Worm (Caenorhabditis elegans): ENCODE measurements around the gene apt-9.

Gene apt-9

ce11 chrX:11068334-11068733 is at the start of gene apt-9:
Gene apt-9 (plus strand): TSS chrX:11068527.
- no peak for TF ChIP-seq unc-62 (GFP tag; optimal IDR thresholded peaks at IDR 0.05)

DNA sequence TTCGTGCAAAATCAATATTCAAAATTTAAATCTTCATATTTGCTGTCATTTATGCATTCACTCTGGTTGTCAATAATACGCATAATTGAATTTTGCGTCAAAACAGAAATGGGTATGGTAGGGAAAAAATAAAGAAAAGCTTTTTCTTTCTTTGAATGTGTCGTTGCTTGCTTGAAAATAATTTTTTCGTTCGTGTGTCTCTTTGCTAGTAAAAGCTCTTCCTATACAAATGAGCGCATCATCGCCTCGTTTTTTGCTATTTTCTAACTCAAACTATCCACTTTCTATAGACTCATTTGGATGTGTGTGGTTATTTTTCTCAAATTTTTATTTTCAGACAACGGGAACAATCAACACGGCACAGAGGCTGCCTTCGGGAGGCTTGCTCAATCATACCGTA is 39.7 kb upstream of the apt-9 start, which contains the start of gene ldb-1:
Gene ldb-1, plus strand, starts transcription at position 301 of the 400 bp plus-strand sequence.
- no peak for TF ChIP-seq unc-62 (GFP tag; optimal IDR thresholded peaks at IDR 0.05)

- TF ChIP-seq unc-62 (GFP tag; optimal IDR thresholded peaks at IDR 0.05): no peak
Observed at ce11 chrX:11031047-11031695, 37.2 kb upstream of the apt-9 start.

ce11 chrX:11031869-11032268 is 36.5 kb upstream of the apt-9 start:
- TF ChIP-seq unc-62 (GFP tag; optimal IDR thresholded peaks at IDR 0.05): no peak

DNA sequence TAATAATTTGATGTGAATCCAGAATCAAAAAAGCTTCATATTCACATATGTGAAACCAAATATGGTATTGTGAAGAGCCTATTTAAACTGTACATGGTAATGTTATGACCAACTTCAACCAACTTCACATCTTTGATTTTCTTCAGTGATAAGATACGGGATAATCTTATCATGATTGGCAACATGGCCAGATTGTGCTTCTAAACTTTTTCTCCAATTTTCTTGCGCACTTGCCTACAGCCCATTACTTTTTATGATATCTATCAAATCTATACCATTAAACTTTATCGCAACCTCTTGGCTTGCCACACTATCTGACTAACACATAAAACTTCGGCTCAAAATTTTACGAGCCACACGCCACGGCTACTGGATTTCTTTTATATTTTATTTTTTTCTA is 35.9 kb upstream of the apt-9 start:
- TF ChIP-seq unc-62 (GFP tag; optimal IDR thresholded peaks at IDR 0.05): no peak

DNA sequence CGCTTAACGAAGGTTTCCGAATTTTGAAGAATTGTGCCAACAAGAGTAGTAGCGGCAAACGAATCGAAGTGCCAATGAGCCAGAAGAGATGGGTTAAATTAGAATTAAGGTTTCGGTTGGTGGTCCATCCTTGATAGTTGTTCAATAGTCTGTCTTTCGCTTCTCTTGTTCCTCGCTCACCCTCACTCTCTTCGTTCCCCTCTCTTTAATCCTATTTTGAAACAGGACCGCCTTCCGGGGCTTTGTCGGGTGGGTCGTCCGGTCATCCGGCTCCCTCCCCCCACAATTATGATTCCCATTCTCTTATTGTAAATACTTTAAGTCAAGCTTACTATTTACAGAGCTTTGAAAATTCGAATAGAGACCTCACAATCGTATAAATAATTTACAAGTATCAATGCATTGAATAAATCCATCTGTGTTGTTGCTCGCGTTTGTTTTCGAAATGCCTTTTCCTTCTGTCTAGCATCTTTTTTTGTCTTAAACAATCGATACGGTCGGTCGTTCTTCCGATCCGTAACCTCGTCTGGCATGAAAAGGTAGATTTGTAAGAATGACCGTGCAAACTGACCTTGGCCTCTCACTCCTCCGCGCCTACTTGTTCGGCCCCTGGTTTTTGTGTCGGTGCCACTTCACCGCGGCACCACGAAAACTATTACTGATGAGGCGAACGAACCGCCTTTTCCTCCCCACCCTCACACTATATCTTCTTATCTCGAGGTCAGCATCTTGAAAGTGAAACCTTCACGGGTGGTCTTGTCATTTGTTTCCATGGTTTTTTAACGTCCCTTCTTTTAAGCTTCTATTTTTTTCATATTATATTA is 35.0 kb upstream of the apt-9 start:
- no peak for TF ChIP-seq unc-62 (GFP tag; optimal IDR thresholded peaks at IDR 0.05)

- no peak for TF ChIP-seq unc-62 (GFP tag; optimal IDR thresholded peaks at IDR 0.05)
Observed at ce11 chrX:11033952-11034287, 34.4 kb upstream of the apt-9 start.

DNA sequence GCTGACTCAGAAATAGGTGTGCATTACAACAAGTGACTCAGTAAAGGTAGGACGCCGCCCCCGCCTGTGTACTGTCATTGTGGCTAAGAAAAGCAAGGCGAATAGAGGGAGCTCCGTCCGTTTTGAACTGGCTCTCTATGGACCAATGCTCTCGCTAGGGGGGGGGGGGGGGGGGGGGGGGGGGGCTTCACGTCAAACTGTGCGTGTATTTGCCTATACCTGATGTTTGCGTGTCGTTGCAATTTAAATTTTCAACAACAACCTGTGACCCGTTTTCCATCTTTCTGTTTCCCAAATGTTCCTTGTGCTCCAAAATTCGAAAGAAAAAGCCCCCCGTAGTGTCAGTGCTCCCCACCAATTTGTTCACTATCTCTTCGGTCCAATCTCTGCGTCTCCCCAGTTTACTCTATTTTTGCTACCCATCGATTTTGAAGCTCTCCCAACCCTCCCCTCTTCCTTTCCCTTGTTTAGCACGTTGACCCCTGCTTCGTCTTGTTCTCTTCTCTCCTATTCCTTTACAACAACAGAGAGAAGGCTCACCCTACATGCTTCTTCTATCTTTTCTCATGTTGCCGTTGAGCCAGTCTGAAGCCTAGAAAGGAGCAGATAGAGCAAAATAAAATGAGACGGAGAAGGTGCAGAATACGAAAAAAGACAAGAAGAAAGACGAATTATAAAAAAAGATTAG is 33.8 kb upstream of the apt-9 start:
- no peak for TF ChIP-seq unc-62 (GFP tag; optimal IDR thresholded peaks at IDR 0.05)

DNA sequence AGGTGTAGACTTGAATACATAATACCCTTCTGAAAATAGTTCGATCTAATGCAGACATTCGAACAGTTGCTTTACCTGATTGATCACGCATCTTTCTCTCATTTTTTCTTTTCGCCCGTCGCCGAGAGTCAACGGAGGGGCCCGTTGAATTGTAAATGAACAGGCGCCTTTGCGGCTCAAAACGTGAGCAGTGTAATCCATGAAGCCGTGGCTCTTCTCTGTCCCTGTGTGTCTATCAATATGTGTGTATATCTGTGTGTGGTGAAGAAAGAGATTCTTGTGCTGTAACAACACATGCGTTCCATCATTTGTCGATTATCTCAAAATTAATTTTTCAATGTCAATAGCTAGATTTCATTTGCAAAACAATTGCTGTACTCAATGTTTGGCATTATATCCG is 32.8 kb upstream of the apt-9 start:
- no peak for TF ChIP-seq unc-62 (GFP tag; optimal IDR thresholded peaks at IDR 0.05)

- no peak for TF ChIP-seq unc-62 (GFP tag; optimal IDR thresholded peaks at IDR 0.05)
Observed at ce11 chrX:11036114-11037087, 31.9 kb upstream of the apt-9 start.

DNA sequence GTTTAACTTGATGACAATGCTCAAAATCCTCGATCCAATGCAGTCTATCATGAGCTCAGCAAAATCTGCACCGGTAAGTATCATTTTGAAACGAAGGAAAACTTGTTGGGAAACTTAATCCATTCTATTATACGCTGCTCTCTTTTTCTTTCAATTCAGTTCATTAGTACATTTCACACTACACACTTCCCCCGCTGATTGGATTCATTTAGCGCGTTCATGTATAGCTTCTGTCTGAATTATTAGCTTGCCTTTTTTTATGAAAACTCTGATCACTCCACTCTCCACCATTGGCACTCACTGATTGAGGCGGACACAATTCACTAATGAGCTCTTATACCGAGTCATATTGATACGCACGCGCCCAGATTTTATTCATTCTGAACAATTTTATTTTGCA is 30.1 kb upstream of the apt-9 start:
- TF ChIP-seq unc-62 (GFP tag; optimal IDR thresholded peaks at IDR 0.05): no peak

DNA sequence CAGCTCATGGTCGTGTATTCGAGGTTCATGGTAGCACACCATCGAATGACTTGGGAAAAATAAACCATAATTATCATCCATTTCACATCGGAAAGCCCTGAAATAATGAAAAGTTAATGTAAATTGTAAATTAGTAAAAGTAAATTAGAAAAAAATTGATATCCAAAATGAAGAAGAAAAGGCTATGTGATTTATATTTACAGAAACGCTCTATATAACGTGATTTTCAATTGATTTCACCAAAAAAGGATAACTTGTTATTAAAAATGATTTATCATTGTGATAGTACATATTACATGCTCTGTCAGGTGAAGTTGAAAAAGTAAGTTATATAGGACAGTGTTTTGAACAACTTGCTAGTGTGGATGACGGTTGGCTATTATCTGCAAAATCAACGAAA is 25.6 kb upstream of the apt-9 start, which contains the start of gene C09F12.3:
Gene C09F12.3, minus strand, starts transcription at position 101 of the 400 bp plus-strand sequence.
- TF ChIP-seq unc-62 (GFP tag; optimal IDR thresholded peaks at IDR 0.05): no peak

ce11 chrX:11047183-11047582 is 21.1 kb upstream of the apt-9 start, which contains the start of gene clc-1:
Gene clc-1 (plus strand): TSS chrX:11047446.
- TF ChIP-seq unc-62 (GFP tag; optimal IDR thresholded peaks at IDR 0.05): no peak

DNA sequence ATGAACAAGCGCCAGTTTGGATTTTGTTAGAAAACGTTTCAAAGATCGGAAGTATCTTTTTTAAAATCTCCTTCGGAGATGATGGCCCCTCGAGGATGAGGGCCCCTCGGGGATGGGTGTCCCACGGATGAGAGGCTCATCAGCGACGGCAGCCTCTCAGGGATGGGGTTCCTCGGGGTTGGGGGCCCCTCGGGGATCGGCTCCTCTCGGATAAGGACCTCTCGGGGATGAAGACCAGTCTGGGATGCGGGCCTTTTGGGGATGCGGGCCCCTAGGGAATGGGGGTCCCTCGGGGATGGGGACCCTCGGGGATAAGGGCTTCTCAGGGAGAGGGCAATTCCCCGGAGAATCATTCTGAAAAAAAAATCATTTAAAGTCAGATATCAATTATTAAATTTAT is 18.0 kb upstream of the apt-9 start:
- no peak for TF ChIP-seq unc-62 (GFP tag; optimal IDR thresholded peaks at IDR 0.05)

DNA sequence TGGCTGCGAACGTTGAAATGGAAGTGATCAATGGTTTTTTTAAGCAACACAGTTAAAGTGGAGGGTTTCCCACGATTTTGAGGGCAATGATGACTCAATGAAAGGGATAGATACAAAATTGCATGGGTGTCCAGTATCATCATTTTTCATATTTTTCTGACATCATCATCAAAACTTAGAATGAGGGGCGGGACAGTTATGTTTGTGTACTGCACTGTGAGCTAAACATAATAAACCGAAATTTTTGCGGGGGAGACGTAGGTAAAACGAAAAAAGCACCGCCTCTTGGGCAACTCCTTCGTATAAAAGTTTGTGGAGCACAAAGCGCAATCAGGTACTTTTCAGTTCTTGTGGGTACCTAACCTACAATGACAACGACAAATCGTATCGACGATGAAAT is 14.7 kb upstream of the apt-9 start, which contains the start of gene C09F12.2:
Gene C09F12.2, plus strand, starts transcription at position 301 of the 400 bp plus-strand sequence.
- no peak for TF ChIP-seq unc-62 (GFP tag; optimal IDR thresholded peaks at IDR 0.05)

All from whole organism, dauer.